Worm (Caenorhabditis elegans): ENCODE measurements around the gene srw-82.
"Not testable (repeated sequence)": the region's sequence is repeated elsewhere in the genome, so short reads cannot be mapped to it uniquely, and the experiment has no call there.

DNA sequence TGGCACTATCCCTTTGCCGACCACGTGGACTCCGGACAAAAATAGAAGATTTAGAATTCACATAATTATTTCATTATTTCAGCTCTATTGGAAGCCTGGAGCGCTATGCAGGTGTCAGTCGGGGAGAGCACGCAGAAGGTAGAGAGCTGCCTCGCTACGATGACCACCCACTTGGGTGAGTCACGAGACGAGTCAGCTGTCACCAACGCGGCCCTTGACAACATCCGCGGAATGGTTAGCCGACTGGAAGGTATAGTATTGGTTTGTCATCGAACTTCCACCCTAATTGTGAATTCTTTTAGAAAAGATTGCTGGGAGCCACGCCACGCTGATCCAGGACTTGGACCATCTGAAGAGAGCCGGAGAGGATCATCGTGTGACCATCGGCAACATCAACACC lies 7.9 kb downstream of the srw-82 start, which contains the start of gene ZK262.9:
- not testable (repeated sequence) for TF ChIP-seq nhr-11 (tag; optimal IDR thresholded peaks at IDR 0.05); lin-39 (tag; optimal IDR thresholded peaks at IDR 0.05); nhr-67 (tag; optimal IDR thresholded peaks at IDR 0.05); nfya-1 (tag; optimal IDR thresholded peaks at IDR 0.05; ENCODE audit: insufficient read depth); ZK546.5 (tag; optimal IDR thresholded peaks at IDR 0.05); mdl-1 (tag; optimal IDR thresholded peaks at IDR 0.05); egl-5 (tag; optimal IDR thresholded peaks at IDR 0.05); snpc-4 (tag; optimal IDR thresholded peaks at IDR 0.05); nhr-28 (tag; optimal IDR thresholded peaks at IDR 0.05); sea-2 (GFP tag; optimal IDR thresholded peaks at IDR 0.05)

Data from whole organism, L3 larva.